Worm (Caenorhabditis elegans): ENCODE measurements around the gene F47F2.3.

F47F2.3 gene

DNA sequence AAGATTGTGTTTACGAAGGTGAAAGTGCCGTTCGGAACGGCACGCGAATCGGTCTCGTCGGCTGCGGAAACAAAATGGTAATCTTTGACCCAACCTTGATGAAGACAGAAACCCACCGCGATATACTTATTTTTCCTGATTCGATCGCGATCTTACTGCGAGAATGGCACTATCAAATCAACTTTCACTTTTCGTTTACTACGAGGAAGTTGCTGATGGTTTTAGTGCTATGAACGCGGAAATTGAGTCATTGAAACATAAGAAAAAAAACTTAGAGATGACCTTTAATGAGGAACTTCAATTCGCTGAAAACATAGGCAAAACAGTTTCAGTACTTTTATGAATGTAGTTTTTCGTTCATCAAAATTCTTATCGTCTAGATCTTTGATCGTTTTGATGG is 37.2 kb upstream of the F47F2.3 start:
- TF ChIP-seq ceh-13 (GFP tag; optimal IDR thresholded peaks at IDR 0.05), result no peak
- TF ChIP-seq hnd-1 (tag; optimal IDR thresholded peaks at IDR 0.05), result no peak
- no peak for TF ChIP-seq hmg-4 (GFP tag; optimal IDR thresholded peaks at IDR 0.05)
- TF ChIP-seq ets-7 (tag; optimal IDR thresholded peaks at IDR 0.05), result no peak
- TF ChIP-seq sea-1 (GFP tag; conservative IDR thresholded peaks at IDR 0.05), result no peak
- TF ChIP-seq B0310.2 (tag; optimal IDR thresholded peaks at IDR 0.05), result no peak
- no peak for TF ChIP-seq ama-1 (optimal IDR thresholded peaks at IDR 0.05)
- TF ChIP-seq ceh-36 (tag; optimal IDR thresholded peaks at IDR 0.05), result no peak
- TF ChIP-seq tbx-37 (GFP tag; conservative IDR thresholded peaks at IDR 0.05), result no peak
- TF ChIP-seq F13C5.2 (tag; optimal IDR thresholded peaks at IDR 0.05), result no peak
- no peak for TF ChIP-seq flt-1 (GFP tag; IDR thresholded peaks at IDR 0.05)
- TF ChIP-seq scrt-1 (GFP tag; IDR thresholded peaks at IDR 0.05), result no peak
- no peak for TF ChIP-seq hmbx-1 (tag; optimal IDR thresholded peaks at IDR 0.05)
- TF ChIP-seq aly-1 (tag; optimal IDR thresholded peaks at IDR 0.05), result no peak
- TF ChIP-seq pes-1 (GFP tag; IDR thresholded peaks at IDR 0.05), result no peak
- TF ChIP-seq tra-4 (tag; optimal IDR thresholded peaks at IDR 0.05), result no peak
- TF ChIP-seq tbx-11 (GFP tag; IDR thresholded peaks at IDR 0.05), result no peak

DNA sequence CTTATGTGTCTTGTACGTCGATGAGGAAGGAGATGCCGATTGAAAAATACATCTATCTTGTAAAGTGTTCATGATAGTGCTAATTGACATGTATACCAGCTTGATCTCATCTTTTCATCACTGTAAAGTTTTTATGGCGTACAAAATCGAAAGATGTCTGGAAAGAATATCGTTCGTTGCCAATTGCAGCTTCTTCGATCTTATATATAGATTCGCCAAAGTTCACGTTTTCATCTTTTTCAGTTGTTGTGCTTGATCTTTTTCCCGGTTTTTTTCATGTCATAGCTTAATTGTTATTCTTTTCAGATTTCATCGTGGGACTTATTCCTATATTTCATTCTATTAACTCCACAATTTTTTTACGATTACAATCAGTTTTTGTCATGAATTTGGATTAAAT is 35.9 kb upstream of the F47F2.3 start, which contains the start of gene adt-3:
TSS of gene adt-3 (plus strand) at position 301 of the 400 bp plus-strand sequence.
- no peak for TF ChIP-seq hmbx-1 (tag; optimal IDR thresholded peaks at IDR 0.05)
- TF ChIP-seq aly-1 (tag; optimal IDR thresholded peaks at IDR 0.05), result no peak
- no peak for TF ChIP-seq ceh-36 (tag; optimal IDR thresholded peaks at IDR 0.05)
- TF ChIP-seq scrt-1 (GFP tag; IDR thresholded peaks at IDR 0.05), result no peak
- no peak for TF ChIP-seq tra-4 (tag; optimal IDR thresholded peaks at IDR 0.05)
- TF ChIP-seq B0310.2 (tag; optimal IDR thresholded peaks at IDR 0.05), result no peak
- no peak for TF ChIP-seq hnd-1 (tag; optimal IDR thresholded peaks at IDR 0.05)
- no peak for TF ChIP-seq hmg-4 (GFP tag; optimal IDR thresholded peaks at IDR 0.05)
- TF ChIP-seq tbx-37 (GFP tag; conservative IDR thresholded peaks at IDR 0.05), result no peak
- TF ChIP-seq ceh-13 (GFP tag; optimal IDR thresholded peaks at IDR 0.05), result no peak
- TF ChIP-seq F13C5.2 (tag; optimal IDR thresholded peaks at IDR 0.05), result no peak
- TF ChIP-seq ets-7 (tag; optimal IDR thresholded peaks at IDR 0.05), result no peak

- no peak for TF ChIP-seq hmbx-1 (tag; optimal IDR thresholded peaks at IDR 0.05)
- TF ChIP-seq ceh-36 (tag; optimal IDR thresholded peaks at IDR 0.05), result no peak
- no peak for TF ChIP-seq aly-1 (tag; optimal IDR thresholded peaks at IDR 0.05)
- no peak for TF ChIP-seq scrt-1 (GFP tag; IDR thresholded peaks at IDR 0.05)
- no peak for TF ChIP-seq flt-1 (GFP tag; IDR thresholded peaks at IDR 0.05)
- no peak for TF ChIP-seq hmg-4 (GFP tag; optimal IDR thresholded peaks at IDR 0.05)
- TF ChIP-seq ama-1 (optimal IDR thresholded peaks at IDR 0.05), result no peak
- no peak for TF ChIP-seq tbx-11 (GFP tag; IDR thresholded peaks at IDR 0.05)
Observed at ce11 chrX:3925776-3926175, 30.3 kb upstream of the F47F2.3 start, which contains the start of gene T22B2.1. T22B2.1 (plus strand) TSS chrX:3926076.

ce11 chrX:3920747-3921146 is 25.3 kb upstream of the F47F2.3 start:
- no peak for TF ChIP-seq flt-1 (GFP tag; IDR thresholded peaks at IDR 0.05)
- TF ChIP-seq scrt-1 (GFP tag; IDR thresholded peaks at IDR 0.05), result no peak
- no peak for TF ChIP-seq tra-4 (tag; optimal IDR thresholded peaks at IDR 0.05)
- no peak for TF ChIP-seq hmbx-1 (tag; optimal IDR thresholded peaks at IDR 0.05)
- TF ChIP-seq tbx-11 (GFP tag; IDR thresholded peaks at IDR 0.05), result no peak
- TF ChIP-seq ceh-13 (GFP tag; optimal IDR thresholded peaks at IDR 0.05), result no peak
- TF ChIP-seq ceh-36 (tag; optimal IDR thresholded peaks at IDR 0.05), result no peak
- no peak for TF ChIP-seq hmg-4 (GFP tag; optimal IDR thresholded peaks at IDR 0.05)
- TF ChIP-seq tbx-37 (GFP tag; conservative IDR thresholded peaks at IDR 0.05), result no peak
- no peak for TF ChIP-seq ets-7 (tag; optimal IDR thresholded peaks at IDR 0.05)
- no peak for TF ChIP-seq pes-1 (GFP tag; IDR thresholded peaks at IDR 0.05)
- TF ChIP-seq aly-1 (tag; optimal IDR thresholded peaks at IDR 0.05), result no peak

DNA sequence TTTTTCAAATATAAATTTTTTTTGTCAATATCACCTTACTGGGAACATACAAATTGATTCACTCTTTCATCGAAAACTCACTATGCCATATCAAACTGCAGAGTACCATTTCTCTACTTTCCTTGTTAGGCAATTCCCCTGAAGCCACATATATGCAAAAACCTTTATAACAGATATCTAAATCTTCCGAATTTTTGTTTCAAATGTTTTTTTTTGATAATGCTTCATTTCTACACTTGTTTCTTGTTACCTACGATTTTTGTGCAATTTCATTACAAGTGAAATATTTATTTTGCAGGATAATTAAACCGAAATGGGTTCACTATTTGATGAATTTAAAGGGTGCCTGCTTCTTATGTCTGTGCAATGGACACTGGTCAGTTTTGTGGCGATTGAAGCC is 24.6 kb upstream of the F47F2.3 start, which contains the start of gene T22B2.2:
TSS of gene T22B2.2 (plus strand) at position 301 of the 400 bp plus-strand sequence.
- no peak for TF ChIP-seq hmbx-1 (tag; optimal IDR thresholded peaks at IDR 0.05)
- TF ChIP-seq hnd-1 (tag; optimal IDR thresholded peaks at IDR 0.05), result no peak
- no peak for TF ChIP-seq ceh-36 (tag; optimal IDR thresholded peaks at IDR 0.05)
- TF ChIP-seq tra-4 (tag; optimal IDR thresholded peaks at IDR 0.05), result no peak
- TF ChIP-seq tbx-37 (GFP tag; conservative IDR thresholded peaks at IDR 0.05), result no peak

- TF ChIP-seq F13C5.2 (tag; optimal IDR thresholded peaks at IDR 0.05) (no peak), ama-1 (optimal IDR thresholded peaks at IDR 0.05) (no peak), sea-1 (GFP tag; conservative IDR thresholded peaks at IDR 0.05) (no peak), ceh-36 (tag; optimal IDR thresholded peaks at IDR 0.05) (no peak), tbx-11 (GFP tag; IDR thresholded peaks at IDR 0.05) (no peak), hnd-1 (tag; optimal IDR thresholded peaks at IDR 0.05) (no peak)
Observed at ce11 chrX:3919689-3920088, 24.2 kb upstream of the F47F2.3 start.

DNA sequence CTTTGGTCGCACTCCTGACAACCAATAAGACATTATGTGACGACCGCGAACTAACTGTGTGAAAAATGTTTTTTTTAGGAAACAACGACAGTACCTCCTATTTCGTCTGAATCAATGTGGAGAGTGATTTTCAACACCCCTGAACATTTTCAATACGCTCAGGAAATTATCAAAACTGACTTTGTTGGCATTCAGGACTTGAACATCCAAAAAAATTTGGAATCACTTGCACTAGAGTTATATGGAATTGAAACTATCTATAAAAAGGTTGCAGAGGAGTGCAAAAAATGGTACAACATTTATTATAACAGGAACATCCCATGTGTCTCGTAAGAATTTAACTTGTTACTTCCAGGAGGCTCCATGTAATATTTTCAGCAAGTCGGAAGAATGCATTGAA is 22.7 kb upstream of the F47F2.3 start:
- TF ChIP-seq hnd-1 (tag; optimal IDR thresholded peaks at IDR 0.05) (no peak), ets-7 (tag; optimal IDR thresholded peaks at IDR 0.05) (no peak), tbx-37 (GFP tag; conservative IDR thresholded peaks at IDR 0.05) (no peak), tra-4 (tag; optimal IDR thresholded peaks at IDR 0.05) (no peak), pes-1 (GFP tag; IDR thresholded peaks at IDR 0.05) (no peak), flt-1 (GFP tag; IDR thresholded peaks at IDR 0.05) (no peak), F13C5.2 (tag; optimal IDR thresholded peaks at IDR 0.05) (no peak), ama-1 (optimal IDR thresholded peaks at IDR 0.05) (no peak), ceh-13 (GFP tag; optimal IDR thresholded peaks at IDR 0.05) (no peak)

ce11 chrX:3917013-3917412 is 21.5 kb upstream of the F47F2.3 start, which contains the start of gene T22B2.3:
T22B2.3 (plus strand) TSS chrX:3917313.
- no peak for TF ChIP-seq sea-1 (GFP tag; conservative IDR thresholded peaks at IDR 0.05)
- TF ChIP-seq scrt-1 (GFP tag; IDR thresholded peaks at IDR 0.05), result no peak
- TF ChIP-seq F13C5.2 (tag; optimal IDR thresholded peaks at IDR 0.05), result no peak
- TF ChIP-seq B0310.2 (tag; optimal IDR thresholded peaks at IDR 0.05), result no peak
- TF ChIP-seq flt-1 (GFP tag; IDR thresholded peaks at IDR 0.05), result no peak
- TF ChIP-seq tra-4 (tag; optimal IDR thresholded peaks at IDR 0.05), result no peak
- TF ChIP-seq ceh-13 (GFP tag; optimal IDR thresholded peaks at IDR 0.05), result no peak
- no peak for TF ChIP-seq aly-1 (tag; optimal IDR thresholded peaks at IDR 0.05)
- no peak for TF ChIP-seq ets-7 (tag; optimal IDR thresholded peaks at IDR 0.05)
- TF ChIP-seq hmbx-1 (tag; optimal IDR thresholded peaks at IDR 0.05), result no peak
- TF ChIP-seq tbx-11 (GFP tag; IDR thresholded peaks at IDR 0.05), result no peak
- no peak for TF ChIP-seq ama-1 (optimal IDR thresholded peaks at IDR 0.05)
- TF ChIP-seq pes-1 (GFP tag; IDR thresholded peaks at IDR 0.05), result no peak
- TF ChIP-seq hmg-4 (GFP tag; optimal IDR thresholded peaks at IDR 0.05), result no peak
- no peak for TF ChIP-seq ceh-36 (tag; optimal IDR thresholded peaks at IDR 0.05)
- no peak for TF ChIP-seq tbx-37 (GFP tag; conservative IDR thresholded peaks at IDR 0.05)

Measured in whole organism, early embryonic.